Fruit fly (Drosophila melanogaster) whole organism, embryonic: ENCODE results near the gene CG10863.

Experiments used
- Ada2b ChIP-seq: fragments of 200-800 bp; sonication (Bioruptor generic); IDR thresholded peaks from 2 replicates; pipeline ENCODE4 v1.3.6; 2022; ENCODE audit warnings: missing biosample characterization, missing genetic modification characterization
- CG10209 ChIP-seq: fragments of 200-800 bp; sonication (Bioruptor generic); optimal IDR thresholded peaks from 3 replicates; lab custom pipeline; 2017; ENCODE audit warnings: missing biosample characterization, mild to moderate bottlenecking, missing genetic modification characterization, missing genetic modification reagents
- CG12299 ChIP-seq: fragments of 200-800 bp; sonication (Bioruptor generic); optimal IDR thresholded peaks from 2 replicates; lab custom pipeline; 2018; ENCODE audit warnings: missing biosample characterization, mild to moderate bottlenecking, missing genetic modification characterization
- CG17186 ChIP-seq: fragments of 200-800 bp; sonication (Bioruptor generic); optimal IDR thresholded peaks from 3 replicates; lab custom pipeline; 2017; ENCODE audit warnings: missing biosample characterization, missing genetic modification reagents, missing genetic modification characterization
- CG18476 ChIP-seq: fragments of 200-800 bp; sonication (Bioruptor generic); optimal IDR thresholded peaks from 2 replicates; lab custom pipeline; 2016; ENCODE audit warnings: missing biosample characterization, mild to moderate bottlenecking, missing genetic modification characterization
- CG18599 ChIP-seq: fragments of 200-800 bp; sonication (Bioruptor generic); optimal IDR thresholded peaks from 3 replicates; lab custom pipeline; 2017; ENCODE audit warnings: missing biosample characterization, missing genetic modification characterization, mild to moderate bottlenecking, moderate library complexity, missing genetic modification reagents
- CG2116 ChIP-seq: fragments of 200-800 bp; sonication (Bioruptor generic); optimal IDR thresholded peaks from 3 replicates; lab custom pipeline; 2018; ENCODE audit warnings: missing biosample characterization, mild to moderate bottlenecking, missing genetic modification characterization
- CG31441 ChIP-seq: fragments of 200-800 bp; sonication (Bioruptor generic); IDR thresholded peaks from 2 replicates; pipeline ENCODE4 v1.3.6; 2022; ENCODE audit warnings: missing biosample characterization, missing genetic modification characterization
- CG34224 ChIP-seq: fragments of 200-800 bp; sonication (Bioruptor generic); IDR thresholded peaks from 3 replicates; pipeline ENCODE4 v1.3.6; 2022; ENCODE audit warnings: missing biosample characterization, missing genetic modification characterization; ENCODE audit not compliant: partially characterized antibody
- CG4820 ChIP-seq: fragments of 200-800 bp; sonication (Bioruptor generic); optimal IDR thresholded peaks from 3 replicates; lab custom pipeline; 2016; ENCODE audit warnings: missing biosample characterization, missing genetic modification characterization
- CG5180 ChIP-seq: fragments of 200-800 bp; sonication (Bioruptor generic); optimal IDR thresholded peaks from 3 replicates; lab custom pipeline; 2017; ENCODE audit warnings: missing biosample characterization, missing genetic modification characterization, mild to moderate bottlenecking, moderate library complexity, missing genetic modification reagents
- CG8290 ChIP-seq, 3 experiments: fragments of 200-800 bp; sonication (Bioruptor generic); optimal IDR thresholded peaks; 2 replicates each; lab custom pipeline; 2016 to 2019; ENCODE audit warnings: missing biosample characterization in 3 of 3, missing genetic modification characterization in 3 of 3, mild to moderate bottlenecking in 2 of 3, moderate library complexity in 1 of 3
- CG8924 ChIP-seq: fragments of 200-800 bp; optimal IDR thresholded peaks from 3 replicates; lab custom pipeline; 2019; ENCODE audit warnings: missing biosample characterization, mild to moderate bottlenecking, missing genetic modification characterization, moderate library complexity
- CG9876 ChIP-seq: fragments of 200-800 bp; sonication (Bioruptor generic); optimal IDR thresholded peaks from 2 replicates; lab custom pipeline; 2016; ENCODE audit warnings: missing biosample characterization, missing genetic modification characterization
- Chrac-16 ChIP-seq: fragments of 200-800 bp; sonication (Bioruptor generic); optimal IDR thresholded peaks from 3 replicates; lab custom pipeline; 2016; ENCODE audit warnings: missing biosample characterization, missing genetic modification characterization
- Dll ChIP-seq: fragments of 200-800 bp; sonication (Bioruptor generic); IDR thresholded peaks from 4 replicates; pipeline ENCODE4 v1.3.6; 2022; ENCODE audit warnings: missing biosample characterization, missing genetic modification characterization; ENCODE audit not compliant: partially characterized antibody
- Doc2 ChIP-seq: fragments of 200-800 bp; sonication (Bioruptor generic); IDR thresholded peaks from 2 replicates; pipeline ENCODE4 v1.3.6; 2022; ENCODE audit warnings: missing biosample characterization, missing genetic modification characterization
- Dref ChIP-seq: fragments of 200-800 bp; sonication (Bioruptor generic); IDR thresholded peaks from 2 replicates; pipeline ENCODE4 v1.3.6; 2022; ENCODE audit warnings: missing biosample characterization, missing genetic modification characterization
- E2f1 ChIP-seq: fragments of 200-800 bp; sonication (Bioruptor generic); IDR thresholded peaks from 2 replicates; pipeline ENCODE4 v1.3.6; 2022; ENCODE audit warnings: missing biosample characterization, missing genetic modification characterization
- Elba2 ChIP-seq: fragments of 200-800 bp; sonication (Bioruptor generic); optimal IDR thresholded peaks from 3 replicates; lab custom pipeline; 2016; ENCODE audit warnings: missing biosample characterization, missing genetic modification characterization
- HLH3B ChIP-seq: fragments of 200-800 bp; sonication (Bioruptor generic); IDR thresholded peaks from 2 replicates; pipeline ENCODE4 v1.3.6; 2022; ENCODE audit warnings: missing biosample characterization, missing genetic modification characterization
- HLH54F ChIP-seq: fragments of 200-800 bp; sonication (Bioruptor generic); optimal IDR thresholded peaks from 3 replicates; lab custom pipeline; 2016; ENCODE audit warnings: missing biosample characterization, missing genetic modification characterization
- Hmx ChIP-seq: fragments of 200-800 bp; sonication (Bioruptor generic); optimal IDR thresholded peaks from 2 replicates; lab custom pipeline; 2016; ENCODE audit warnings: missing biosample characterization, missing genetic modification characterization
- NFAT ChIP-seq: fragments of 200-800 bp; sonication (Bioruptor generic); IDR thresholded peaks from 2 replicates; pipeline ENCODE4 v1.3.6; 2022; ENCODE audit warnings: missing biosample characterization, missing genetic modification characterization
- NK7.1 ChIP-seq: fragments of 200-800 bp; sonication (Bioruptor generic); optimal IDR thresholded peaks from 3 replicates; lab custom pipeline; 2016; ENCODE audit warnings: missing biosample characterization, missing genetic modification characterization
- Opbp ChIP-seq: fragments of 200-800 bp; sonication (Bioruptor generic); IDR thresholded peaks from 3 replicates; pipeline ENCODE4 v1.3.6; 2022; ENCODE audit warnings: missing biosample characterization, missing genetic modification characterization; ENCODE audit not compliant: partially characterized antibody
- Rfx ChIP-seq: fragments of 200-800 bp; sonication (Bioruptor generic); IDR thresholded peaks from 2 replicates; pipeline ENCODE4 v1.3.6; 2022; ENCODE audit warnings: missing biosample characterization, missing genetic modification characterization
- Scr ChIP-seq: fragments of 200-800 bp; sonication (Bioruptor generic); IDR thresholded peaks from 2 replicates; pipeline ENCODE4 v1.3.6; 2022; ENCODE audit warnings: missing biosample characterization, missing genetic modification characterization; ENCODE audit not compliant: partially characterized antibody
- ac ChIP-seq: fragments of 200-800 bp; sonication (Bioruptor generic); optimal IDR thresholded peaks from 3 replicates; lab custom pipeline; 2017; ENCODE audit warnings: missing biosample characterization, mild to moderate bottlenecking, missing genetic modification characterization
- br ChIP-seq: fragments of >200 bp; optimal IDR thresholded peaks from 2 replicates; lab custom pipeline; 2017
- chinmo ChIP-seq: fragments of 200-800 bp; sonication (Bioruptor generic); IDR thresholded peaks from 4 replicates; pipeline ENCODE4 v1.3.6; 2022; ENCODE audit warnings: missing biosample characterization, missing genetic modification characterization; ENCODE audit not compliant: partially characterized antibody
- fd3F ChIP-seq: fragments of 200-800 bp; sonication (Bioruptor generic); optimal IDR thresholded peaks from 2 replicates; lab custom pipeline; 2018; ENCODE audit warnings: missing biosample characterization, mild to moderate bottlenecking, missing genetic modification characterization, moderate library complexity
- ftz-f1 ChIP-seq: fragments of 200-800 bp; sonication (Bioruptor generic); optimal IDR thresholded peaks from 2 replicates; lab custom pipeline; 2016; ENCODE audit warnings: missing biosample characterization, missing genetic modification characterization
- hb ChIP-seq: fragments of 200-800 bp; sonication (Bioruptor generic); IDR thresholded peaks from 3 replicates; pipeline ENCODE4 v1.3.6; 2022; ENCODE audit warnings: missing biosample characterization, missing genetic modification characterization; ENCODE audit not compliant: partially characterized antibody
- hbn ChIP-seq: fragments of 200-800 bp; sonication (Bioruptor generic); IDR thresholded peaks from 2 replicates; pipeline ENCODE4 v1.3.6; 2022; ENCODE audit warnings: missing biosample characterization, missing genetic modification characterization; ENCODE audit not compliant: partially characterized antibody
- hkb ChIP-seq, 2 experiments: fragments of 200-800 bp in 1 of 2; fragments of >200 bp in 1 of 2; sonication (Bioruptor generic) in 1 of 2; IDR thresholded peaks in 1 of 2; optimal IDR thresholded peaks in 1 of 2; 2 replicates each; pipeline versions ENCODE4 v1.3.6 to Lab custom; 2017 to 2022; ENCODE audit warnings: missing biosample characterization in 1 of 2, missing genetic modification characterization in 1 of 2
- nerfin-1 ChIP-seq: fragments of 200-800 bp; sonication (Bioruptor generic); optimal IDR thresholded peaks from 3 replicates; lab custom pipeline; 2019; ENCODE audit warnings: missing biosample characterization, mild to moderate bottlenecking, missing genetic modification characterization, moderate library complexity
- org-1 ChIP-seq: fragments of 200-800 bp; sonication (Bioruptor generic); optimal IDR thresholded peaks from 2 replicates; lab custom pipeline; 2017; ENCODE audit warnings: missing biosample characterization, missing genetic modification characterization
- peb ChIP-seq: fragments of 200-800 bp; sonication (Bioruptor generic); IDR thresholded peaks from 2 replicates; pipeline ENCODE4 v1.3.6; 2022; ENCODE audit warnings: missing biosample characterization, missing genetic modification characterization
- pnt ChIP-seq: fragments of 200-800 bp; sonication (Bioruptor generic); optimal IDR thresholded peaks from 3 replicates; lab custom pipeline; 2016; ENCODE audit warnings: missing biosample characterization, missing genetic modification characterization
- ro ChIP-seq: fragments of 200-800 bp; sonication (Bioruptor generic); IDR thresholded peaks from 2 replicates; pipeline ENCODE4 v1.3.6; 2022; ENCODE audit warnings: missing biosample characterization, missing genetic modification characterization
- row ChIP-seq: fragments of 200-800 bp; sonication (Bioruptor generic); IDR thresholded peaks from 3 replicates; pipeline ENCODE4 v1.3.6; 2022; ENCODE audit warnings: missing biosample characterization, missing genetic modification characterization
- scrt ChIP-seq: fragments of 200-800 bp; sonication (Bioruptor generic); optimal IDR thresholded peaks from 2 replicates; lab custom pipeline; 2018; ENCODE audit warnings: missing biosample characterization, mild to moderate bottlenecking, missing genetic modification characterization, moderate library complexity
- stwl ChIP-seq: fragments of 200-800 bp; sonication (Bioruptor generic); optimal IDR thresholded peaks from 3 replicates; lab custom pipeline; 2018; ENCODE audit warnings: missing biosample characterization, mild to moderate bottlenecking, missing genetic modification characterization, moderate library complexity
- ttk ChIP-seq: fragments of 200-800 bp; sonication (Bioruptor generic); IDR thresholded peaks from 2 replicates; pipeline ENCODE4 v2.1.2; 2022; ENCODE audit warnings: missing biosample characterization, missing genetic modification characterization
- vfl ChIP-seq: fragments of 200-800 bp; sonication (Bioruptor generic); optimal IDR thresholded peaks from 2 replicates; lab custom pipeline; 2016; ENCODE audit warnings: missing biosample characterization, missing genetic modification characterization
- yki ChIP-seq: fragments of >200 bp; optimal IDR thresholded peaks from 3 replicates; lab custom pipeline; 2018
- zen ChIP-seq: fragments of 200-800 bp; sonication (Bioruptor generic); optimal IDR thresholded peaks from 3 replicates; lab custom pipeline; 2018; ENCODE audit warnings: missing biosample characterization, mild to moderate bottlenecking, missing genetic modification characterization, moderate library complexity

The CG10863 gene

DNA sequence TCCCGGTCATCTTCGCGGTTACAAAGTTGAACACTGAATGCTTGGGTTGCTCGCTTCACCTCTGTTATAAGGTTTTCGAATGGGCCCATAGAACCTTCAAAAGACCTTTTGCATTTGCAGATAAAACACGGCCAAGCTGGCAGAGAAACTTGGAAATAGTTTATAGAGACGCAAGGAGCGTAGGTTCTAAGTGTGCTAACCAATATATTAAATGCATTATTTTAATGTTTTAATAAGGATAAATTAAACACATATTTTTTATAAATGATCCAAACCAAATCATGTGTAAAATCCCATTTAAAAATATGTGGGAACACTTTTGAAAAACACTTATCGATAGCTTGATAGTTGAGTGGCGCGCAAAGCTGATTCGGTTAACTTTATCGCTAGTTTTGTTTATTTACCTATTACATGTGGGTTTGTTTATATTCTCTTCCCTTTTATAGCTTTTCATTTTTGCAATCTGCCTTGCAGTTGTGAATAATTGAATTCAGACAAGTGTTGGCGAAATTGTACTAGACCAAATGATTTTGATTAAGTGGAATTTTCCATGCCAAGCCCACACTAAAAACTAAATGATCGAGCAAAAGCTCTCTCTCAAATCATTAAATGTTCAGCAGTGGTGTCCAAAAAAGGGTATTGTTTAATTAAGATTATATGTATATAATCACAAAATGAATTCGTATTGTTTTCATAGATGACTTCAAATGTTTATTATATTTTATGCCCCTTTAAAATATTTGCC is 2.0 kb downstream of the CG10863 start, which contains the start of gene CG12766 (continued):
- peak; percentile 58; the same call in 2 of the 3 replicates for TF ChIP-seq row (GFP tag; lab: Robert Waterston, UW)
- no peak for TF ChIP-seq br (lab: Kevin White, UChicago)
- no peak for TF ChIP-seq E2f1
- TF ChIP-seq CG4820 (GFP tag; lab: Kevin White, UChicago) = no peak
- TF ChIP-seq Scr (GFP tag; lab: Robert Waterston, UW) = peak; percentile 64
- no peak for TF ChIP-seq ro (GFP tag; lab: Robert Waterston, UW)
- TF ChIP-seq fd3F = no peak
- peak; percentile 1 for TF ChIP-seq scrt (GFP tag; lab: Kevin White, UChicago)
- no peak for TF ChIP-seq hkb (optimal IDR thresholded peaks at IDR 0.05; lab: Kevin White, UChicago)
- peak; percentile 46 for TF ChIP-seq hkb (GFP tag; IDR thresholded peaks at IDR 0.05; lab: Robert Waterston, UW)
- TF ChIP-seq NFAT = peak; percentile 69
- peak; percentile 75 for TF ChIP-seq CG34224 (GFP tag; lab: Robert Waterston, UW)
- peak; percentile 29; the same call in 1 of the 2 replicates for TF ChIP-seq peb (GFP tag; lab: Robert Waterston, UW)
- TF ChIP-seq HLH54F (GFP tag; lab: Kevin White, UChicago) = no peak
- TF ChIP-seq hbn (GFP tag; lab: Robert Waterston, UW) = no peak
- peak; percentile 74; the same call in 2 of the 4 replicates for TF ChIP-seq chinmo (GFP tag; lab: Robert Waterston, UW)
- TF ChIP-seq nerfin-1 = no peak

DNA sequence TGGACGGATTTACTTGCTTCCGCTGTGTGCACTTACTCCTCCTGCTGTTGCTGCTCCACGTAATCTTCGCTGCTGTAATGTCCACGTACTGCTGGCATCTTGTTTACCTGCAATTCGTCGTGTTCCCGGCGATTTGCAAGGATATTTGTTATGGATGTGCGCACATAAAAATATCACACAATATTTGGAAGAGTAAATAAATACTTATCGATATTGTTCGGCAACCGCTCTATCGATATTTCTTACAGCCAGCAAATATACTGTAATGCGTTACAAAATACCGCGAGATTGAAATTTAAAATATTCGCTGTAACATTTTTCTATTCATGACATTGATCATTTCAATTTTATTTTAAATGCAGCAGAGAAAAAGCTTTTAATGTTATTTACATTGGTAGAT is 4.5 kb downstream of the CG10863 start, which contains the start of gene CG10866:
TSS of gene CG10866 (minus strand) at position 187 of the 400 bp plus-strand sequence.
- TF ChIP-seq CG8924 (tag; lab: Kevin White, UChicago) (no peak), Dref (peak; percentile 79), CG31441 (GFP tag; lab: Robert Waterston, UW) (no peak), CG18476 (GFP tag; lab: Kevin White, UChicago) (no peak), ttk (GFP tag; lab: Robert Waterston, UW) (no peak), stwl (tag; lab: Kevin White, UChicago) (peak; percentile 87), CG12299 (tag; lab: Kevin White, UChicago) (no peak), ftz-f1 (no peak), CG9876 (GFP tag; lab: Kevin White, UChicago) (no peak), Rfx (GFP tag; lab: Robert Waterston, UW) (no peak), yki (lab: Kevin White, UChicago) (no peak), ac (GFP tag; lab: Kevin White, UChicago) (no peak), Hmx (GFP tag; lab: Kevin White, UChicago) (no peak), pnt (no peak), HLH3B (no peak), Doc2 (GFP tag; lab: Robert Waterston, UW) (no peak), Ada2b (GFP tag; lab: Robert Waterston, UW) (no peak), zen (no peak), CG2116 (peak; percentile 65), vfl (GFP tag; lab: Kevin White, UChicago) (no peak), Elba2 (GFP tag; lab: Kevin White, UChicago) (no peak), NK7.1 (GFP tag; lab: Kevin White, UChicago) (no peak), CG5180 (GFP tag; lab: Kevin White, UChicago) (no peak), Opbp (GFP tag; lab: Robert Waterston, UW) (peak; percentile 85; the same call in 2 of the 3 replicates), CG10209 (GFP tag; lab: Kevin White, UChicago) (no peak), org-1 (GFP tag; lab: Kevin White, UChicago) (no peak), CG8290 (GFP tag; optimal IDR thresholded peaks at IDR 0.05; lab: Kevin White, UChicago) (no peak), CG8290 (tag; optimal IDR thresholded peaks at IDR 0.05; lab: Kevin White, UChicago) (peak in 1 of 2 experiments; percentile 57), CG17186 (GFP tag; lab: Kevin White, UChicago) (peak; percentile 44), CG18599 (GFP tag; lab: Kevin White, UChicago) (no peak), hb (GFP tag; lab: Robert Waterston, UW) (peak; percentile 67; the same call in 2 of the 3 replicates), Chrac-16 (GFP tag; lab: Kevin White, UChicago) (no peak), Dll (peak; percentile 87; the same call in 3 of the 4 replicates)
